Fruit fly (Drosophila melanogaster): ENCODE data around the gene HP1D3csd.

The HP1D3csd gene

dm6 chrX:19167586-19168403, 22.2 kb upstream of the HP1D3csd start:
- peak; percentile 34; the same call in 1 of the 2 replicates for TF ChIP-seq CG32532 (GFP tag; IDR thresholded peaks at IDR 0.05)
- TF ChIP-seq ems (GFP tag; optimal IDR thresholded peaks at IDR 0.05), result no peak
- TF ChIP-seq CG10543 (GFP tag; optimal IDR thresholded peaks at IDR 0.05), result peak; percentile 60
- no peak for TF ChIP-seq Vsx1 (GFP tag; optimal IDR thresholded peaks at IDR 0.05)
- TF ChIP-seq her (GFP tag; optimal IDR thresholded peaks at IDR 0.05), result peak; percentile 2
- TF ChIP-seq cwo (GFP tag; optimal IDR thresholded peaks at IDR 0.05), result peak; percentile 51
- TF ChIP-seq cg (GFP tag; optimal IDR thresholded peaks at IDR 0.05), result peak; percentile 80
- peak; percentile 70 for TF ChIP-seq CG13894 (tag; optimal IDR thresholded peaks at IDR 0.05)
- peak; percentile 80 for TF ChIP-seq Med (GFP tag)
- peak; percentile 49 for TF ChIP-seq CG13624 (GFP tag; optimal IDR thresholded peaks at IDR 0.05)
- TF ChIP-seq CoRest (tag; optimal IDR thresholded peaks at IDR 0.05), result peak; percentile 1
- TF ChIP-seq CG32767 (GFP tag; IDR thresholded peaks at IDR 0.05), result no peak
- TF ChIP-seq grau (tag; optimal IDR thresholded peaks at IDR 0.05), result no peak
- TF ChIP-seq HmgZ (tag; optimal IDR thresholded peaks at IDR 0.05), result peak; percentile 37
- peak; percentile 33; the same call in 1 of the 2 replicates for TF ChIP-seq CG17328 (GFP tag; IDR thresholded peaks at IDR 0.05)
- TF ChIP-seq tgo (GFP tag; IDR thresholded peaks at IDR 0.05), result 0 out of 3 replicates have a peak, but pooled peaks have one; percentile 13
- no peak for TF ChIP-seq knrl (GFP tag; IDR thresholded peaks at IDR 0.05; ENCODE audit: partially characterized antibody)
- no peak for TF ChIP-seq Dip3 (GFP tag; optimal IDR thresholded peaks at IDR 0.05)
- TF ChIP-seq Xbp1 (GFP tag; optimal IDR thresholded peaks at IDR 0.05), result no peak
- no peak for TF ChIP-seq bbx (GFP tag; IDR thresholded peaks at IDR 0.05; ENCODE audit: partially characterized antibody)
- no peak for TF ChIP-seq ewg (GFP tag; optimal IDR thresholded peaks at IDR 0.05)
- TF ChIP-seq z (GFP tag; IDR thresholded peaks at IDR 0.05), result peak; percentile 89
- peak; percentile 51 for TF ChIP-seq D19B (GFP tag; optimal IDR thresholded peaks at IDR 0.05)
- TF ChIP-seq CG34422 (GFP tag; IDR thresholded peaks at IDR 0.05), result peak; percentile 27; the same call in 1 of the 3 replicates
- no peak for TF ChIP-seq tio (GFP tag; optimal IDR thresholded peaks at IDR 0.05)
- peak; percentile 13 for TF ChIP-seq CG12071 (GFP tag; optimal IDR thresholded peaks at IDR 0.05)
- TF ChIP-seq CG8290 (GFP tag; optimal IDR thresholded peaks at IDR 0.05), result no peak
- peak in 1 of 2 experiments; percentile 76 for TF ChIP-seq CG8290 (tag; optimal IDR thresholded peaks at IDR 0.05)
- peak; percentile 31 for TF ChIP-seq Deaf1 (tag; optimal IDR thresholded peaks at IDR 0.05)
- TF ChIP-seq CG1024 (GFP tag; IDR thresholded peaks at IDR 0.05), result no peak
- peak; percentile 27 for TF ChIP-seq CG12219 (GFP tag; optimal IDR thresholded peaks at IDR 0.05)
- peak; percentile 14 for TF ChIP-seq sens (GFP tag)
- 0 out of 2 replicates have a peak, but pooled peaks have one; percentile 24 for TF ChIP-seq CG13287 (GFP tag; IDR thresholded peaks at IDR 0.05; ENCODE audit: partially characterized antibody)
- peak; percentile 64; the same call in 1 of the 3 replicates for TF ChIP-seq ci (GFP tag; IDR thresholded peaks at IDR 0.05)
- peak; percentile 0 for TF ChIP-seq MTF-1 (GFP tag; optimal IDR thresholded peaks at IDR 0.05; ENCODE audit: borderline replicate concordance)
- TF ChIP-seq sr (GFP tag; IDR thresholded peaks at IDR 0.05), result peak; percentile 87
- TF ChIP-seq oc (tag; optimal IDR thresholded peaks at IDR 0.05), result peak; percentile 25
- no peak for TF ChIP-seq az2 (GFP tag; optimal IDR thresholded peaks at IDR 0.05)
- 0 out of 2 replicates have a peak, but pooled peaks have one; percentile 18 for TF ChIP-seq Atf6 (GFP tag; IDR thresholded peaks at IDR 0.05)
- TF ChIP-seq CG9609 (GFP tag; optimal IDR thresholded peaks at IDR 0.05), result no peak
- TF ChIP-seq grn (GFP tag; optimal IDR thresholded peaks at IDR 0.05), result peak; percentile 51
- 0 out of 2 replicates have a peak, but pooled peaks have one; percentile 15 for TF ChIP-seq Ptx1 (GFP tag; IDR thresholded peaks at IDR 0.05)
- no peak for TF ChIP-seq Max (GFP tag; optimal IDR thresholded peaks at IDR 0.05)
- TF ChIP-seq CG1832 (GFP tag; optimal IDR thresholded peaks at IDR 0.05), result peak; percentile 13
- TF ChIP-seq HLHmδ (GFP tag; optimal IDR thresholded peaks at IDR 0.05), result peak; percentile 46
- no peak for TF ChIP-seq CG15696 (tag; optimal IDR thresholded peaks at IDR 0.05)
- TF ChIP-seq Adf1 (GFP tag; IDR thresholded peaks at IDR 0.05), result peak; percentile 88
- TF ChIP-seq Dbx (GFP tag; IDR thresholded peaks at IDR 0.05), result 0 out of 3 replicates have a peak, but pooled peaks have one; percentile 36
- TF ChIP-seq slbo (GFP tag; IDR thresholded peaks at IDR 0.05), result peak; percentile 25; the same call in 1 of the 2 replicates
